Fruit fly (Drosophila melanogaster): ENCODE data around the gene Pcd.

- TF ChIP-seq CG17806 (tag; optimal IDR thresholded peaks at IDR 0.05), result peak; percentile 60
- no peak for TF ChIP-seq CG10348 (GFP tag; IDR thresholded peaks at IDR 0.05)
These were observed 32.5 kb upstream of the Pcd start for dm6 chr3R:29690539-29690852.
